Worm (Caenorhabditis elegans) whole organism, L2 larva: ENCODE measurements around the gene C23H3.2.

Source experiments
- C34F6.9 ChIP-seq: fragments of 150-350 bp; optimal IDR thresholded peaks from 2 replicates; lab custom pipeline; 2014; ENCODE audit warnings: missing biosample characterization, missing genetic modification characterization
- F13H6.1 ChIP-seq: sonication (generic microtip); optimal IDR thresholded peaks from 2 replicates; lab custom pipeline; 2016; ENCODE audit warnings: missing genetic modification characterization, missing compliant biosample characterization
- R02D3.7 ChIP-seq: fragments of 150-350 bp; optimal IDR thresholded peaks from 2 replicates; lab custom pipeline; 2014; ENCODE audit warnings: missing biosample characterization, missing genetic modification characterization
- Y55F3AM.14 ChIP-seq: fragments of 200-800 bp; sonication (Bioruptor generic); optimal IDR thresholded peaks from 2 replicates; lab custom pipeline; 2018; ENCODE audit warnings: mild to moderate bottlenecking, missing genetic modification characterization, missing compliant biosample characterization
- ZK546.5 ChIP-seq: sonication (generic microtip); optimal IDR thresholded peaks from 2 replicates; lab custom pipeline; 2017; ENCODE audit warnings: missing biosample characterization, missing genetic modification characterization
- aly-2 ChIP-seq: fragments of 150-350 bp; optimal IDR thresholded peaks from 2 replicates; lab custom pipeline; 2014; ENCODE audit warnings: missing biosample characterization, missing genetic modification characterization
- ama-1 ChIP-seq: fragments of 150-350 bp; optimal IDR thresholded peaks from 2 replicates; lab custom pipeline; 2018; ENCODE audit warnings: inconsistent platforms
- blmp-1 ChIP-seq: sonication (generic microtip); optimal IDR thresholded peaks from 2 replicates; lab custom pipeline; 2017; ENCODE audit warnings: missing genetic modification characterization, mild to moderate bottlenecking, missing compliant biosample characterization, antibody characterized with exemption, moderate library complexity; ENCODE audit not compliant: insufficient read depth
- egl-27 ChIP-seq: sonication (generic microtip); optimal IDR thresholded peaks from 3 replicates; lab custom pipeline; 2017; ENCODE audit warnings: missing biosample characterization, missing genetic modification reagents, missing genetic modification characterization
- elt-1 ChIP-seq: fragments of 150-350 bp; optimal IDR thresholded peaks from 2 replicates; lab custom pipeline; 2014; ENCODE audit warnings: missing biosample characterization, missing genetic modification characterization
- fos-1 ChIP-seq: fragments of 150-350 bp; optimal IDR thresholded peaks from 2 replicates; lab custom pipeline; 2014; ENCODE audit warnings: missing biosample characterization, missing genetic modification characterization
- gmeb-1 ChIP-seq: fragments of 150-350 bp; optimal IDR thresholded peaks from 2 replicates; lab custom pipeline; 2014; ENCODE audit warnings: missing biosample characterization, missing genetic modification characterization
- lin-11 ChIP-seq: fragments of 150-350 bp; sonication (generic microtip); optimal IDR thresholded peaks from 2 replicates; lab custom pipeline; 2014; ENCODE audit warnings: missing biosample characterization, missing genetic modification characterization, inconsistent platforms, mixed read lengths
- lin-13 ChIP-seq: fragments of 150-350 bp; optimal IDR thresholded peaks from 2 replicates; lab custom pipeline; 2014; ENCODE audit warnings: missing biosample characterization, missing genetic modification reagents, missing genetic modification characterization
- lin-39 ChIP-seq: fragments of 150-350 bp; optimal IDR thresholded peaks from 2 replicates; lab custom pipeline; 2014; ENCODE audit warnings: missing biosample characterization, missing genetic modification reagents, missing genetic modification characterization
- lsy-2 ChIP-seq, 2 experiments: fragments of 150-350 bp in 1 of 2; sonication (generic microtip) in 1 of 2; optimal IDR thresholded peaks; 2 replicates each; lab custom pipeline; 2014 to 2017; ENCODE audit warnings: missing biosample characterization in 2 of 2, missing genetic modification characterization in 2 of 2
- mbf-1 ChIP-seq: sonication (generic microtip); optimal IDR thresholded peaks from 2 replicates; lab custom pipeline; 2017; ENCODE audit warnings: missing biosample characterization, missing genetic modification characterization
- mdl-1 ChIP-seq, 2 experiments: fragments of 150-350 bp in 1 of 2; sonication (generic microtip) in 1 of 2; optimal IDR thresholded peaks; 2 replicates each; lab custom pipeline; 2017; ENCODE audit warnings: missing biosample characterization in 2 of 2, missing genetic modification characterization in 2 of 2
- nhr-10 ChIP-seq: sonication (generic microtip); optimal IDR thresholded peaks from 2 replicates; lab custom pipeline; 2017; ENCODE audit warnings: missing biosample characterization, missing genetic modification characterization
- nhr-11 ChIP-seq: fragments of 150-350 bp; optimal IDR thresholded peaks from 2 replicates; lab custom pipeline; 2014; ENCODE audit warnings: missing biosample characterization, missing genetic modification characterization
- nhr-129 ChIP-seq: fragments of 150-350 bp; optimal IDR thresholded peaks from 2 replicates; lab custom pipeline; 2014; ENCODE audit warnings: missing biosample characterization, missing genetic modification characterization
- nhr-21 ChIP-seq: fragments of 150-350 bp; optimal IDR thresholded peaks from 2 replicates; lab custom pipeline; 2014; ENCODE audit warnings: missing biosample characterization, missing genetic modification characterization
- nhr-237 ChIP-seq: fragments of 150-350 bp; optimal IDR thresholded peaks from 2 replicates; lab custom pipeline; 2014; ENCODE audit warnings: missing biosample characterization, missing genetic modification characterization
- nhr-25 ChIP-seq: fragments of 150-350 bp; sonication (generic microtip); optimal IDR thresholded peaks from 3 replicates; lab custom pipeline; 2014; ENCODE audit warnings: missing biosample characterization, missing genetic modification characterization
- nhr-6 ChIP-seq: fragments of 150-350 bp; optimal IDR thresholded peaks from 2 replicates; lab custom pipeline; 2014; ENCODE audit warnings: missing biosample characterization, missing genetic modification characterization
- nhr-77 ChIP-seq: fragments of 150-350 bp; optimal IDR thresholded peaks from 2 replicates; lab custom pipeline; 2014; ENCODE audit warnings: missing biosample characterization, missing genetic modification characterization
- peb-1 ChIP-seq: fragments of 150-350 bp; optimal IDR thresholded peaks from 2 replicates; lab custom pipeline; 2014; ENCODE audit warnings: missing biosample characterization, missing genetic modification characterization
- sem-4 ChIP-seq: fragments of 150-350 bp; optimal IDR thresholded peaks from 2 replicates; lab custom pipeline; 2014; ENCODE audit warnings: missing biosample characterization, missing genetic modification reagents, missing genetic modification characterization
- sma-3 ChIP-seq: sonication (generic microtip); optimal IDR thresholded peaks from 2 replicates; lab custom pipeline; 2016; ENCODE audit warnings: missing genetic modification reagents, missing genetic modification characterization, missing compliant biosample characterization
- unc-39 ChIP-seq: fragments of 150-350 bp; optimal IDR thresholded peaks from 2 replicates; lab custom pipeline; 2014; ENCODE audit warnings: missing biosample characterization, missing genetic modification characterization
- unc-55 ChIP-seq: fragments of 150-350 bp; sonication (generic microtip); optimal IDR thresholded peaks from 3 replicates; lab custom pipeline; 2014; ENCODE audit warnings: missing biosample characterization, missing genetic modification reagents, missing genetic modification characterization
- unc-62 ChIP-seq: fragments of 150-350 bp; optimal IDR thresholded peaks from 2 replicates; lab custom pipeline; 2014; ENCODE audit warnings: missing biosample characterization, missing genetic modification reagents, missing genetic modification characterization
- zag-1 ChIP-seq: fragments of 150-350 bp; optimal IDR thresholded peaks from 2 replicates; lab custom pipeline; 2014; ENCODE audit warnings: missing biosample characterization, missing genetic modification characterization
- ztf-4 ChIP-seq: fragments of 150-350 bp; optimal IDR thresholded peaks from 2 replicates; lab custom pipeline; 2014; ENCODE audit warnings: missing biosample characterization, missing genetic modification characterization

The C23H3.2 gene

ce11 chrII:55204-55603, 5.9 kb upstream of the C23H3.2 start, which contains the start of gene tre-5:
Gene tre-5, minus strand, starts transcription at chrII:55304.
- TF ChIP-seq lin-11 (tag; lab: Kevin White, UChicago) (no peak), mbf-1 (tag; lab: Kevin White, UChicago) (no peak), ama-1 (lab: Kevin White, UChicago) (no peak), egl-27 (tag; lab: Kevin White, UChicago) (no peak)

- no peak for TF ChIP-seq nhr-25 (tag; lab: Kevin White, UChicago)
- no peak for TF ChIP-seq peb-1 (tag; lab: Kevin White, UChicago)
- TF ChIP-seq nhr-77: no peak
- no peak for TF ChIP-seq nhr-10
- TF ChIP-seq lsy-2 (tag; optimal IDR thresholded peaks at IDR 0.05; lab: Kevin White, UChicago): no peak
- TF ChIP-seq zag-1 (tag; lab: Kevin White, UChicago): no peak
- no peak for TF ChIP-seq unc-55
- TF ChIP-seq ZK546.5: no peak
- TF ChIP-seq unc-39 (tag; lab: Kevin White, UChicago): no peak
- no peak for TF ChIP-seq elt-1 (tag; lab: Kevin White, UChicago)
- TF ChIP-seq Y55F3AM.14 (GFP tag; lab: Kevin White, UChicago): no peak
- TF ChIP-seq gmeb-1 (tag; lab: Kevin White, UChicago): no peak
- TF ChIP-seq nhr-237 (tag; lab: Kevin White, UChicago): no peak
- TF ChIP-seq aly-2 (tag; lab: Kevin White, UChicago): no peak
- TF ChIP-seq lin-13 (GFP tag; lab: Kevin White, UChicago): no peak
Measured at ce11 chrII:57370-57769, 3.7 kb upstream of the C23H3.2 start, which contains the start of gene ascc-1. Gene ascc-1, plus strand, starts transcription at chrII:57670.

- no peak for TF ChIP-seq lin-39 (tag; lab: Kevin White, UChicago)
- TF ChIP-seq ama-1 (lab: Kevin White, UChicago): no peak
- TF ChIP-seq C34F6.9 (tag; lab: Kevin White, UChicago): no peak
- TF ChIP-seq nhr-11: no peak
- no peak for TF ChIP-seq ztf-4 (tag; lab: Kevin White, UChicago)
- TF ChIP-seq zag-1 (tag; lab: Kevin White, UChicago): no peak
- TF ChIP-seq nhr-6 (tag; lab: Kevin White, UChicago): no peak
- TF ChIP-seq mbf-1 (tag; lab: Kevin White, UChicago): no peak
- no peak for TF ChIP-seq mdl-1 (tag; optimal IDR thresholded peaks at IDR 0.05; lab: Kevin White, UChicago)
- TF ChIP-seq blmp-1 (tag; lab: Kevin White, UChicago): no peak
- no peak for TF ChIP-seq Y55F3AM.14 (GFP tag; lab: Kevin White, UChicago)
- TF ChIP-seq lsy-2 (tag; optimal IDR thresholded peaks at IDR 0.05; lab: Kevin White, UChicago): no peak
Measured at ce11 chrII:57873-58272, 3.2 kb upstream of the C23H3.2 start.

ce11 chrII:60049-60448, 1.1 kb upstream of the C23H3.2 start:
- TF ChIP-seq nhr-6 (tag; lab: Kevin White, UChicago): no peak
- TF ChIP-seq nhr-25 (tag; lab: Kevin White, UChicago): peak; percentile 61
- peak; percentile 29 for TF ChIP-seq nhr-21 (tag; lab: Kevin White, UChicago)
- no peak for TF ChIP-seq peb-1 (tag; lab: Kevin White, UChicago)
- TF ChIP-seq fos-1 (tag; lab: Kevin White, UChicago): peak; percentile 46
- TF ChIP-seq elt-1 (tag; lab: Kevin White, UChicago): no peak
- peak; percentile 11 for TF ChIP-seq nhr-129 (tag; lab: Kevin White, UChicago)

- TF ChIP-seq nhr-11 (no peak), fos-1 (tag; lab: Kevin White, UChicago) (peak; percentile 76), mbf-1 (tag; lab: Kevin White, UChicago) (no peak), ama-1 (lab: Kevin White, UChicago) (no peak), peb-1 (tag; lab: Kevin White, UChicago) (no peak), nhr-21 (tag; lab: Kevin White, UChicago) (no peak), lin-13 (GFP tag; lab: Kevin White, UChicago) (no peak), unc-62 (GFP tag; lab: Kevin White, UChicago) (no peak)
Measured at ce11 chrII:65484-65883, 4.4 kb downstream of the C23H3.2 start.

ce11 chrII:66322-66721, 5.2 kb downstream of the C23H3.2 start:
- peak in 1 of 2 experiments; percentile 29 for TF ChIP-seq mdl-1 (tag; optimal IDR thresholded peaks at IDR 0.05; lab: Kevin White, UChicago)
- TF ChIP-seq Y55F3AM.14 (GFP tag; lab: Kevin White, UChicago): peak; percentile 23
- TF ChIP-seq nhr-77: no peak
- TF ChIP-seq peb-1 (tag; lab: Kevin White, UChicago): peak; percentile 95
- TF ChIP-seq R02D3.7: no peak
- TF ChIP-seq blmp-1 (tag; lab: Kevin White, UChicago): peak; percentile 63
- no peak for TF ChIP-seq ama-1 (lab: Kevin White, UChicago)
- peak; percentile 71 for TF ChIP-seq sma-3
- peak; percentile 67 for TF ChIP-seq nhr-21 (tag; lab: Kevin White, UChicago)
- peak; percentile 29 for TF ChIP-seq C34F6.9 (tag; lab: Kevin White, UChicago)
- peak; percentile 41 for TF ChIP-seq F13H6.1 (tag; lab: Kevin White, UChicago)
- peak in 1 of 2 experiments; percentile 40 for TF ChIP-seq lsy-2 (tag; optimal IDR thresholded peaks at IDR 0.05; lab: Kevin White, UChicago)
- peak; percentile 78 for TF ChIP-seq fos-1 (tag; lab: Kevin White, UChicago)
- TF ChIP-seq lin-11 (tag; lab: Kevin White, UChicago): no peak
- peak; percentile 68 for TF ChIP-seq sem-4 (tag; lab: Kevin White, UChicago)
- TF ChIP-seq nhr-25 (tag; lab: Kevin White, UChicago): peak; percentile 73
